Worm (Caenorhabditis elegans) whole organism, L1 larva: ENCODE data around the gene T10B10.9.

Source experiments
- aly-2 ChIP-seq: fragments of 150-350 bp; optimal IDR thresholded peaks from 2 replicates; lab custom pipeline; 2014; ENCODE audit warnings: missing biosample characterization, missing genetic modification characterization
- ama-1 ChIP-seq: fragments of 150-350 bp; optimal IDR thresholded peaks from 2 replicates; lab custom pipeline; 2014
- blmp-1 ChIP-seq: fragments of 150-350 bp; optimal IDR thresholded peaks from 2 replicates; lab custom pipeline; 2014; ENCODE audit warnings: missing biosample characterization, missing genetic modification characterization
- ceh-82 ChIP-seq, 3 experiments: fragments of 150-350 bp in 1 of 3; sonication (generic microtip) in 2 of 3; optimal IDR thresholded peaks; 2 replicates each; lab custom pipeline; 2014 to 2017; ENCODE audit warnings: missing biosample characterization in 3 of 3, missing genetic modification characterization in 3 of 3
- ces-1 ChIP-seq: fragments of 150-350 bp; optimal IDR thresholded peaks from 2 replicates; lab custom pipeline; 2014; ENCODE audit warnings: missing biosample characterization, missing genetic modification reagents, missing genetic modification characterization
- fos-1 ChIP-seq: fragments of 150-350 bp; optimal IDR thresholded peaks from 2 replicates; lab custom pipeline; 2014; ENCODE audit warnings: missing biosample characterization, missing genetic modification characterization
- nhr-11 ChIP-seq: fragments of 150-350 bp; optimal IDR thresholded peaks from 2 replicates; lab custom pipeline; 2014; ENCODE audit warnings: missing biosample characterization, missing genetic modification characterization
- nhr-77 ChIP-seq: fragments of 150-350 bp; optimal IDR thresholded peaks from 2 replicates; lab custom pipeline; 2014; ENCODE audit warnings: missing biosample characterization, missing genetic modification characterization
- pqm-1 ChIP-seq: sonication (generic microtip); optimal IDR thresholded peaks from 3 replicates; lab custom pipeline; 2017; ENCODE audit warnings: missing biosample characterization, missing genetic modification characterization
- tbx-2 ChIP-seq: sonication (generic microtip); optimal IDR thresholded peaks from 2 replicates; lab custom pipeline; 2016; ENCODE audit warnings: missing genetic modification characterization, missing compliant biosample characterization
- unc-62 ChIP-seq: fragments of 150-350 bp; optimal IDR thresholded peaks from 2 replicates; lab custom pipeline; 2014; ENCODE audit warnings: missing biosample characterization, missing genetic modification reagents, missing genetic modification characterization
- vab-15 ChIP-seq: sonication (generic microtip); optimal IDR thresholded peaks from 2 replicates; lab custom pipeline; 2017; ENCODE audit warnings: missing genotype, mild to moderate bottlenecking, missing genetic modification characterization, missing compliant biosample characterization
- ztf-11 ChIP-seq, 2 experiments: sonication (generic microtip); optimal IDR thresholded peaks; 2 replicates each; lab custom pipeline; 2016 to 2017; ENCODE audit warnings: missing genetic modification characterization in 2 of 2, missing biosample characterization in 1 of 2, missing compliant biosample characterization in 1 of 2
- ztf-4 ChIP-seq: fragments of 150-350 bp; optimal IDR thresholded peaks from 2 replicates; lab custom pipeline; 2014; ENCODE audit warnings: missing biosample characterization, missing genetic modification characterization

DNA sequence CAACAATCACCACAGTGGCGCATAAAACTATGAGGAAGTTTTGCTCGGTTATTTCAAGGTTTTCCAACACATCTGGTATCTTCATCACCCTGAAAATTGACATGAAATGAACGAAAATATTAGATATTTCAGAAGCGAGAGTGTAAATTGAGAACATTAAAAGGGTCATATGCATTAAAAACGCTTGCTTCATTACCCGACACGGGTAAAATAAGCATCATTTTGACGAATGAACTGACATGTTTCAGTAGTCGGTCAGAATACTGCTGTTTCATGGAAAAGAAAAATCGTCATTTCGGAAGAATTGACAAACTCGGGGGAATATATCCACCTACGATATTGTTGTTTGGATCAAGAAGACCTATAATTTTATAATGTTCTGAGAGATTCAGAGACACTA lies 34.8 kb downstream of the T10B10.9 start, which contains the start of gene snt-7:
- TF ChIP-seq vab-15 (tag; lab: Kevin White, UChicago) (no peak), unc-62 (GFP tag; lab: Kevin White, UChicago) (no peak), ces-1 (GFP tag; lab: Kevin White, UChicago) (no peak), ztf-4 (tag; lab: Kevin White, UChicago) (no peak), nhr-11 (tag; lab: Kevin White, UChicago) (no peak), blmp-1 (no peak), nhr-77 (tag; lab: Kevin White, UChicago) (no peak), ceh-82 (tag; optimal IDR thresholded peaks at IDR 0.05; lab: Kevin White, UChicago) (no peak), fos-1 (tag; lab: Kevin White, UChicago) (no peak), tbx-2 (tag; lab: Kevin White, UChicago) (no peak), aly-2 (tag; lab: Kevin White, UChicago) (no peak), pqm-1 (tag; lab: Kevin White, UChicago) (no peak), ztf-11 (tag; optimal IDR thresholded peaks at IDR 0.05; lab: Kevin White, UChicago) (no peak), ama-1 (lab: Kevin White, UChicago) (no peak)
